Fruit fly (Drosophila melanogaster) whole organism, embryonic: ENCODE measurements around the gene CG10947.

Experiments
- Ada2b ChIP-seq: fragments of 200-800 bp; sonication (Bioruptor generic); IDR thresholded peaks from 2 replicates; pipeline ENCODE4 v1.3.6; 2022; ENCODE audit warnings: missing biosample characterization, missing genetic modification characterization
- Atf-2 ChIP-seq: fragments of 200-800 bp; sonication (Bioruptor generic); optimal IDR thresholded peaks from 2 replicates; lab custom pipeline; 2016; ENCODE audit warnings: missing biosample characterization, missing genetic modification characterization
- CG10366 ChIP-seq: fragments of 200-800 bp; sonication (Bioruptor generic); IDR thresholded peaks from 2 replicates; pipeline ENCODE4 v1.3.6; 2022; ENCODE audit warnings: missing biosample characterization, missing genetic modification characterization
- CG11560 ChIP-seq: fragments of 200-800 bp; sonication (Bioruptor generic); IDR thresholded peaks from 3 replicates; pipeline ENCODE4 v1.3.6; 2022; ENCODE audit warnings: missing biosample characterization, missing genetic modification characterization
- CG12071 ChIP-seq: fragments of 200-800 bp; sonication (Bioruptor generic); optimal IDR thresholded peaks from 3 replicates; lab custom pipeline; 2018; ENCODE audit warnings: missing biosample characterization, mild to moderate bottlenecking, missing genetic modification characterization
- CG12236 ChIP-seq: fragments of 200-800 bp; sonication (Bioruptor generic); optimal IDR thresholded peaks from 2 replicates; lab custom pipeline; 2016; ENCODE audit warnings: missing biosample characterization, missing genetic modification characterization
- CG13123 ChIP-seq: fragments of 200-800 bp; sonication (Bioruptor generic); optimal IDR thresholded peaks from 2 replicates; lab custom pipeline; 2016; ENCODE audit warnings: missing biosample characterization, missing genetic modification characterization
- CG14965 ChIP-seq: fragments of 200-800 bp; sonication (Bioruptor generic); optimal IDR thresholded peaks from 2 replicates; lab custom pipeline; 2016; ENCODE audit warnings: missing biosample characterization, missing genetic modification characterization, borderline replicate concordance
- CG15073 ChIP-seq: fragments of 200-800 bp; sonication (Bioruptor generic); optimal IDR thresholded peaks from 2 replicates; lab custom pipeline; 2016; ENCODE audit warnings: missing biosample characterization, missing genetic modification characterization
- CG17328 ChIP-seq: fragments of 200-800 bp; sonication (Bioruptor generic); IDR thresholded peaks from 2 replicates; pipeline ENCODE4 v1.3.6; 2022; ENCODE audit warnings: missing biosample characterization, missing genetic modification characterization
- CG17385 ChIP-seq: fragments of 200-800 bp; sonication (Bioruptor generic); optimal IDR thresholded peaks from 3 replicates; lab custom pipeline; 2018; ENCODE audit warnings: missing biosample characterization, mild to moderate bottlenecking, missing genetic modification characterization
- CG17612 ChIP-seq: fragments of 200-800 bp; sonication (Bioruptor generic); IDR thresholded peaks from 2 replicates; pipeline ENCODE4 v1.3.6; 2022; ENCODE audit warnings: missing biosample characterization, missing genetic modification characterization
- CG17802 ChIP-seq: fragments of 200-800 bp; sonication (Bioruptor generic); optimal IDR thresholded peaks from 2 replicates; lab custom pipeline; 2018; ENCODE audit warnings: missing biosample characterization, mild to moderate bottlenecking, missing genetic modification characterization, moderate library complexity
- CG2129 ChIP-seq: fragments of 200-800 bp; sonication (Bioruptor generic); IDR thresholded peaks from 2 replicates; pipeline ENCODE4 v1.3.6; 2022; ENCODE audit warnings: missing biosample characterization, missing genetic modification characterization; ENCODE audit not compliant: partially characterized antibody
- CG2712 ChIP-seq: fragments of 200-800 bp; optimal IDR thresholded peaks from 3 replicates; lab custom pipeline; 2019; ENCODE audit warnings: missing biosample characterization, mild to moderate bottlenecking, missing genetic modification characterization, moderate library complexity
- CG2875 ChIP-seq: fragments of 200-800 bp; sonication (Bioruptor generic); optimal IDR thresholded peaks from 2 replicates; lab custom pipeline; 2017; ENCODE audit warnings: missing biosample characterization, mild to moderate bottlenecking, missing genetic modification characterization, missing genetic modification reagents
- CG32767 ChIP-seq: fragments of 200-800 bp; sonication (Bioruptor generic); IDR thresholded peaks from 2 replicates; pipeline ENCODE4 v1.3.6; 2022; ENCODE audit warnings: missing biosample characterization, missing genetic modification characterization
- CG32772 ChIP-seq: fragments of 200-800 bp; sonication (Bioruptor generic); IDR thresholded peaks from 2 replicates; pipeline ENCODE4 v1.3.6; 2022; ENCODE audit warnings: missing biosample characterization, missing genetic modification characterization
- CG34376 ChIP-seq: fragments of 200-800 bp; sonication (Bioruptor generic); optimal IDR thresholded peaks from 2 replicates; lab custom pipeline; 2018; ENCODE audit warnings: missing biosample characterization, mild to moderate bottlenecking, missing genetic modification characterization
- CG4328 ChIP-seq: fragments of 200-800 bp; sonication (Bioruptor generic); optimal IDR thresholded peaks from 3 replicates; lab custom pipeline; 2017; ENCODE audit warnings: missing biosample characterization, missing genetic modification reagents, missing genetic modification characterization
- CG4730 ChIP-seq: fragments of 200-800 bp; sonication (Bioruptor generic); IDR thresholded peaks from 2 replicates; pipeline ENCODE4 v1.3.6; 2022; ENCODE audit warnings: missing biosample characterization, missing genetic modification characterization
- CG6254 ChIP-seq: fragments of 200-800 bp; sonication (Bioruptor generic); optimal IDR thresholded peaks from 3 replicates; lab custom pipeline; 2017; ENCODE audit warnings: mild to moderate bottlenecking, missing biosample characterization, missing genetic modification reagents, missing genetic modification characterization
- CG7963 ChIP-seq: fragments of 200-800 bp; sonication (Bioruptor generic); IDR thresholded peaks from 3 replicates; pipeline ENCODE4 v1.3.6; 2022; ENCODE audit warnings: missing biosample characterization, missing genetic modification characterization; ENCODE audit not compliant: partially characterized antibody
- CG9817 ChIP-seq: fragments of 200-800 bp; sonication (Bioruptor generic); optimal IDR thresholded peaks from 2 replicates; lab custom pipeline; 2018; ENCODE audit warnings: missing biosample characterization, mild to moderate bottlenecking, missing genetic modification characterization, moderate library complexity
- CG9932 ChIP-seq: fragments of 200-800 bp; sonication (Bioruptor generic); IDR thresholded peaks from 2 replicates; pipeline ENCODE4 v1.3.6; 2022; ENCODE audit warnings: missing biosample characterization, missing genetic modification characterization
- Dll ChIP-seq: fragments of 200-800 bp; sonication (Bioruptor generic); IDR thresholded peaks from 4 replicates; pipeline ENCODE4 v1.3.6; 2022; ENCODE audit warnings: missing biosample characterization, missing genetic modification characterization; ENCODE audit not compliant: partially characterized antibody
- Ets65A ChIP-seq: fragments of 200-800 bp; sonication (Bioruptor generic); peaks from one replicate; lab custom pipeline; 2016; ENCODE audit warnings: missing biosample characterization, missing genetic modification characterization
- Fer1 ChIP-seq: fragments of 200-800 bp; sonication (Bioruptor generic); optimal IDR thresholded peaks from 2 replicates; lab custom pipeline; 2017; ENCODE audit warnings: missing biosample characterization, mild to moderate bottlenecking, missing genetic modification characterization
- Gug ChIP-seq: fragments of 200-800 bp; sonication (Bioruptor generic); IDR thresholded peaks from 4 replicates; pipeline ENCODE4 v1.3.6; 2022; ENCODE audit warnings: missing biosample characterization, missing genetic modification characterization
- HHEX ChIP-seq: fragments of 200-800 bp; sonication (Bioruptor generic); optimal IDR thresholded peaks from 3 replicates; lab custom pipeline; 2017; ENCODE audit warnings: missing biosample characterization, mild to moderate bottlenecking, missing genetic modification characterization, missing genetic modification reagents
- Neu2 ChIP-seq: fragments of 200-800 bp; sonication (Bioruptor generic); optimal IDR thresholded peaks from 3 replicates; lab custom pipeline; 2016; ENCODE audit warnings: missing biosample characterization, missing genetic modification characterization, borderline replicate concordance
- Oaz ChIP-seq: fragments of 200-800 bp; sonication (Bioruptor generic); IDR thresholded peaks from 2 replicates; pipeline ENCODE4 v1.3.6; 2022; ENCODE audit warnings: missing biosample characterization, missing genetic modification characterization
- Rfx ChIP-seq: fragments of 200-800 bp; sonication (Bioruptor generic); IDR thresholded peaks from 2 replicates; pipeline ENCODE4 v1.3.6; 2022; ENCODE audit warnings: missing biosample characterization, missing genetic modification characterization
- Scr ChIP-seq: fragments of 200-800 bp; sonication (Bioruptor generic); IDR thresholded peaks from 2 replicates; pipeline ENCODE4 v1.3.6; 2022; ENCODE audit warnings: missing biosample characterization, missing genetic modification characterization; ENCODE audit not compliant: partially characterized antibody
- al ChIP-seq: fragments of 200-800 bp; sonication (Bioruptor generic); IDR thresholded peaks from 2 replicates; pipeline ENCODE4 v1.3.6; 2022; ENCODE audit warnings: missing biosample characterization, missing genetic modification characterization
- btn ChIP-seq: fragments of 200-800 bp; sonication (Bioruptor generic); optimal IDR thresholded peaks from 2 replicates; lab custom pipeline; 2016; ENCODE audit warnings: missing biosample characterization, missing genetic modification characterization
- croc ChIP-seq: fragments of 200-800 bp; sonication (Bioruptor generic); conservative IDR thresholded peaks from 3 replicates; pipeline ENCODE4 v1.3.6; 2022; ENCODE audit warnings: missing biosample characterization, missing genetic modification characterization
- emc ChIP-seq: fragments of 200-800 bp; sonication (Bioruptor generic); optimal IDR thresholded peaks from 2 replicates; lab custom pipeline; 2016; ENCODE audit warnings: missing biosample characterization, missing genetic modification characterization
- fd3F ChIP-seq: fragments of 200-800 bp; sonication (Bioruptor generic); optimal IDR thresholded peaks from 2 replicates; lab custom pipeline; 2018; ENCODE audit warnings: missing biosample characterization, mild to moderate bottlenecking, missing genetic modification characterization, moderate library complexity
- gt ChIP-seq: fragments of 200-800 bp; sonication (Bioruptor generic); IDR thresholded peaks from 2 replicates; pipeline ENCODE4 v1.3.6; 2022; ENCODE audit warnings: missing biosample characterization, missing genetic modification characterization
- lbe ChIP-seq: fragments of 200-800 bp; sonication (Bioruptor generic); optimal IDR thresholded peaks from 2 replicates; lab custom pipeline; 2016; ENCODE audit warnings: missing biosample characterization, mild to moderate bottlenecking, missing genetic modification characterization
- pros ChIP-seq: fragments of 200-800 bp; sonication (Bioruptor generic); optimal IDR thresholded peaks from 3 replicates; lab custom pipeline; 2019; ENCODE audit warnings: missing biosample characterization, mild to moderate bottlenecking, missing genetic modification characterization, moderate library complexity
- pzg ChIP-seq: fragments of 200-800 bp; sonication (Bioruptor generic); optimal IDR thresholded peaks from 3 replicates; lab custom pipeline; 2018; ENCODE audit warnings: missing biosample characterization, mild to moderate bottlenecking, missing genetic modification characterization, moderate library complexity
- sens-2 ChIP-seq: fragments of 200-800 bp; sonication (Bioruptor generic); IDR thresholded peaks from 2 replicates; pipeline ENCODE4 v1.3.6; 2022; ENCODE audit warnings: missing biosample characterization, missing genetic modification characterization
- seq ChIP-seq: fragments of 200-800 bp; sonication (Bioruptor generic); IDR thresholded peaks from 2 replicates; pipeline ENCODE4 v1.3.6; 2022; ENCODE audit warnings: missing biosample characterization, missing genetic modification characterization
- stwl ChIP-seq: fragments of 200-800 bp; sonication (Bioruptor generic); optimal IDR thresholded peaks from 3 replicates; lab custom pipeline; 2018; ENCODE audit warnings: missing biosample characterization, mild to moderate bottlenecking, missing genetic modification characterization, moderate library complexity
- ttk ChIP-seq: fragments of 200-800 bp; sonication (Bioruptor generic); IDR thresholded peaks from 2 replicates; pipeline ENCODE4 v2.1.2; 2022; ENCODE audit warnings: missing biosample characterization, missing genetic modification characterization
- unc-4 ChIP-seq: fragments of 200-800 bp; sonication (Bioruptor generic); IDR thresholded peaks from 2 replicates; pipeline ENCODE4 v1.3.6; 2022; ENCODE audit warnings: missing biosample characterization, missing genetic modification characterization; ENCODE audit not compliant: partially characterized antibody
- vfl ChIP-seq: fragments of 200-800 bp; sonication (Bioruptor generic); optimal IDR thresholded peaks from 2 replicates; lab custom pipeline; 2016; ENCODE audit warnings: missing biosample characterization, missing genetic modification characterization
- zen2 ChIP-seq: fragments of 200-800 bp; sonication (Bioruptor generic); IDR thresholded peaks from 3 replicates; pipeline ENCODE4 v1.3.6; 2022; ENCODE audit warnings: missing biosample characterization, missing genetic modification characterization; ENCODE audit not compliant: partially characterized antibody

CG10947 gene

dm6 chr2L:20414750-20415211 lies at the start of gene CG10947 (continued):
- TF ChIP-seq unc-4 (GFP tag; lab: Robert Waterston, UW), result peak; percentile 62
- peak; percentile 14 for TF ChIP-seq vfl
- no peak for TF ChIP-seq Gug
- peak; percentile 75 for TF ChIP-seq CG9932 (GFP tag; lab: Robert Waterston, UW)
- 0 out of 3 replicates have a peak, but pooled peaks have one; percentile 27 for TF ChIP-seq zen2
- peak; percentile 55; the same call in 1 of the 2 replicates for TF ChIP-seq CG17328
- TF ChIP-seq CG17612 (GFP tag; lab: Robert Waterston, UW), result no peak
- peak; percentile 66 for TF ChIP-seq seq (GFP tag; lab: Robert Waterston, UW)
- peak; percentile 61 for TF ChIP-seq Fer1
- no peak for TF ChIP-seq lbe
- peak; percentile 59 for TF ChIP-seq Scr
- peak; percentile 58 for TF ChIP-seq CG6254 (GFP tag; lab: Kevin White, UChicago)
- 0 out of 2 replicates have a peak, but pooled peaks have one; percentile 25 for TF ChIP-seq ttk
- TF ChIP-seq fd3F (GFP tag; lab: Kevin White, UChicago), result peak; percentile 37
- TF ChIP-seq CG17385 (GFP tag; lab: Kevin White, UChicago), result peak; percentile 65
- peak; percentile 1 for TF ChIP-seq Neu2 (GFP tag; lab: Kevin White, UChicago)
- TF ChIP-seq CG12236 (GFP tag; lab: Kevin White, UChicago), result peak; percentile 53
- TF ChIP-seq pzg, result peak; percentile 44
- TF ChIP-seq gt (GFP tag; lab: Robert Waterston, UW), result no peak
- peak; percentile 65 for TF ChIP-seq CG2875 (GFP tag; lab: Kevin White, UChicago)
- peak; percentile 48 for TF ChIP-seq emc (GFP tag; lab: Kevin White, UChicago)
- TF ChIP-seq Rfx (GFP tag; lab: Robert Waterston, UW), result peak; percentile 90
- TF ChIP-seq CG9817 (tag; lab: Kevin White, UChicago), result peak; percentile 69
- TF ChIP-seq al, result no peak
- no peak for TF ChIP-seq Oaz (GFP tag; lab: Robert Waterston, UW)
- TF ChIP-seq sens-2 (GFP tag; lab: Robert Waterston, UW), result no peak
- TF ChIP-seq Atf-2 (GFP tag; lab: Kevin White, UChicago), result peak; percentile 36
- TF ChIP-seq CG7963 (GFP tag; lab: Robert Waterston, UW), result no peak
- TF ChIP-seq CG17802, result peak; percentile 44
- TF ChIP-seq CG4328, result peak; percentile 14
- TF ChIP-seq Ets65A (GFP tag; lab: Kevin White, UChicago), result peak; percentile 91
- TF ChIP-seq CG2129 (GFP tag; lab: Robert Waterston, UW), result no peak
- peak; percentile 15 for TF ChIP-seq CG12071 (GFP tag; lab: Kevin White, UChicago)
- TF ChIP-seq Ada2b (GFP tag; lab: Robert Waterston, UW), result peak; percentile 47; the same call in 1 of the 2 replicates
- TF ChIP-seq CG2712 (tag; lab: Kevin White, UChicago), result peak; percentile 47
- peak; percentile 51 for TF ChIP-seq HHEX (GFP tag; lab: Kevin White, UChicago)
- TF ChIP-seq btn (GFP tag; lab: Kevin White, UChicago), result peak; percentile 41
- no peak for TF ChIP-seq CG4730
- TF ChIP-seq croc (GFP tag; lab: Robert Waterston, UW), result no peak; the same call in 2 of the 3 replicates
- peak; percentile 99 for TF ChIP-seq CG14965 (GFP tag; lab: Kevin White, UChicago)
- TF ChIP-seq stwl (tag; lab: Kevin White, UChicago), result peak; percentile 87
- TF ChIP-seq CG32772 (GFP tag; lab: Robert Waterston, UW), result peak; percentile 44; the same call in 1 of the 2 replicates
- no peak for TF ChIP-seq CG15073 (GFP tag; lab: Kevin White, UChicago)
- peak; percentile 7 for TF ChIP-seq CG34376 (GFP tag; lab: Kevin White, UChicago)
- TF ChIP-seq CG13123 (GFP tag; lab: Kevin White, UChicago), result peak; percentile 57
- peak; percentile 52 for TF ChIP-seq CG10366 (GFP tag; lab: Robert Waterston, UW)
- no peak for TF ChIP-seq pros
- no peak for TF ChIP-seq CG32767 (GFP tag; lab: Robert Waterston, UW)
- TF ChIP-seq CG11560, result no peak
- peak; percentile 59; the same call in 3 of the 4 replicates for TF ChIP-seq Dll (GFP tag; lab: Robert Waterston, UW)
